Worm (Caenorhabditis elegans) whole organism, L1 larva: ENCODE results near the gene nhr-267.
A peak's percentile ranks its signal among the peaks of the same experiment; 100 is the strongest.
"Not testable (repeated sequence)": the region's sequence is repeated elsewhere in the genome, so short reads cannot be mapped to it uniquely, and the experiment has no call there.

ENCODE experiments used
- C16A3.4 ChIP-seq: fragments of 150-350 bp; optimal IDR thresholded peaks from 2 replicates; lab custom pipeline; 2014; ENCODE audit warnings: missing biosample characterization, missing genetic modification characterization
- Y116A8C.19 ChIP-seq: sonication (generic microtip); optimal IDR thresholded peaks from 2 replicates; lab custom pipeline; 2016; ENCODE audit warnings: missing compliant biosample characterization, missing genetic modification characterization, borderline replicate concordance
- alr-1 ChIP-seq: fragments of 200-800 bp; sonication (Bioruptor generic); optimal IDR thresholded peaks from 2 replicates; lab custom pipeline; 2018; ENCODE audit warnings: borderline replicate concordance, mild to moderate bottlenecking, missing genetic modification characterization, missing compliant biosample characterization
- aly-2 ChIP-seq: fragments of 150-350 bp; optimal IDR thresholded peaks from 2 replicates; lab custom pipeline; 2014; ENCODE audit warnings: missing biosample characterization, missing genetic modification characterization
- ama-1 ChIP-seq: fragments of 150-350 bp; optimal IDR thresholded peaks from 2 replicates; lab custom pipeline; 2014
- blmp-1 ChIP-seq: fragments of 150-350 bp; optimal IDR thresholded peaks from 2 replicates; lab custom pipeline; 2014; ENCODE audit warnings: missing biosample characterization, missing genetic modification characterization
- ceh-88 ChIP-seq: fragments of 200-800 bp; sonication (Bioruptor generic); IDR thresholded peaks from 2 replicates; pipeline ENCODE4 v1.3.6; 2022; ENCODE audit warnings: missing genetic modification characterization, missing compliant biosample characterization
- ceh-90 ChIP-seq: sonication (generic microtip); optimal IDR thresholded peaks from 2 replicates; lab custom pipeline; 2016; ENCODE audit warnings: missing genetic modification characterization, missing compliant biosample characterization
- efl-1 ChIP-seq, 4 experiments: fragments of 150-350 bp; optimal IDR thresholded peaks in 3 of 4; peaks in 1 of 4; 1 replicate in 1 of 4; 2 replicates in 3 of 4; lab custom pipeline; 2014; ENCODE audit warnings: missing biosample characterization in 2 of 4, missing genetic modification characterization in 2 of 4, missing genetic modification reagents in 2 of 4
- efl-3 ChIP-seq: fragments of 200-800 bp; sonication (Bioruptor generic); optimal IDR thresholded peaks from 2 replicates; lab custom pipeline; 2018; ENCODE audit warnings: mild to moderate bottlenecking, missing genetic modification characterization, missing compliant biosample characterization
- fkh-4 ChIP-seq: sonication (generic microtip); optimal IDR thresholded peaks from 2 replicates; lab custom pipeline; 2016; ENCODE audit warnings: missing compliant biosample characterization, missing genetic modification characterization, borderline replicate concordance
- hlh-4 ChIP-seq: sonication (generic microtip); optimal IDR thresholded peaks from 2 replicates; lab custom pipeline; 2016; ENCODE audit warnings: mild to moderate bottlenecking, missing genetic modification characterization, missing compliant biosample characterization
- irx-1 ChIP-seq: sonication (generic microtip); optimal IDR thresholded peaks from 2 replicates; lab custom pipeline; 2016; ENCODE audit warnings: missing genetic modification characterization, missing compliant biosample characterization
- isw-1 ChIP-seq: fragments of 200-800 bp; sonication (Bioruptor generic); IDR thresholded peaks from 2 replicates; pipeline ENCODE4 v1.3.6; 2022; ENCODE audit warnings: missing genetic modification characterization, missing compliant biosample characterization
- jun-1 ChIP-seq: fragments of 150-350 bp; optimal IDR thresholded peaks from 2 replicates; lab custom pipeline; 2014; ENCODE audit warnings: missing biosample characterization, missing genetic modification reagents, missing genetic modification characterization
- lin-13 ChIP-seq: fragments of 150-350 bp; optimal IDR thresholded peaks from 2 replicates; lab custom pipeline; 2014; ENCODE audit warnings: missing biosample characterization, missing genetic modification reagents, missing genetic modification characterization
- lin-35 ChIP-seq, 2 experiments: fragments of 150-350 bp; optimal IDR thresholded peaks; 2 replicates each; lab custom pipeline; 2014; ENCODE audit warnings: missing biosample characterization in 2 of 2, missing genetic modification characterization in 2 of 2, missing genetic modification reagents in 2 of 2
- lir-3 ChIP-seq: sonication (generic microtip); optimal IDR thresholded peaks from 2 replicates; lab custom pipeline; 2016; ENCODE audit warnings: mild to moderate bottlenecking, missing genetic modification characterization, moderate library complexity, missing compliant biosample characterization; ENCODE audit not compliant: poor library complexity
- mef-2 ChIP-seq: fragments of 150-350 bp; optimal IDR thresholded peaks from 2 replicates; lab custom pipeline; 2014; ENCODE audit warnings: missing biosample characterization, missing genetic modification characterization
- mep-1 ChIP-seq: fragments of 150-350 bp; optimal IDR thresholded peaks from 2 replicates; lab custom pipeline; 2014; ENCODE audit warnings: missing biosample characterization, missing genetic modification characterization
- nhr-12 ChIP-seq: sonication (generic microtip); optimal IDR thresholded peaks from 2 replicates; lab custom pipeline; 2017; ENCODE audit warnings: missing biosample characterization, missing genetic modification characterization
- nhr-237 ChIP-seq: fragments of 150-350 bp; optimal IDR thresholded peaks from 2 replicates; lab custom pipeline; 2014; ENCODE audit warnings: missing biosample characterization, missing genetic modification characterization
- nhr-76 ChIP-seq: sonication (generic microtip); optimal IDR thresholded peaks from 2 replicates; lab custom pipeline; 2017; ENCODE audit warnings: missing biosample characterization, missing genetic modification characterization
- nhr-77 ChIP-seq: fragments of 150-350 bp; optimal IDR thresholded peaks from 2 replicates; lab custom pipeline; 2014; ENCODE audit warnings: missing biosample characterization, missing genetic modification characterization
- pqm-1 ChIP-seq: sonication (generic microtip); optimal IDR thresholded peaks from 3 replicates; lab custom pipeline; 2017; ENCODE audit warnings: missing biosample characterization, missing genetic modification characterization
- sox-4 ChIP-seq: sonication (generic microtip); optimal IDR thresholded peaks from 2 replicates; lab custom pipeline; 2016; ENCODE audit warnings: missing genetic modification characterization, missing compliant biosample characterization
- sup-37 ChIP-seq: fragments of 200-800 bp; sonication (Bioruptor generic); optimal IDR thresholded peaks from 2 replicates; lab custom pipeline; 2018; ENCODE audit warnings: mild to moderate bottlenecking, missing genetic modification characterization, missing compliant biosample characterization
- swsn-7 ChIP-seq: sonication (generic microtip); optimal IDR thresholded peaks from 2 replicates; lab custom pipeline; 2016; ENCODE audit warnings: missing genetic modification characterization, missing compliant biosample characterization
- tlp-1 ChIP-seq: fragments of 150-350 bp; optimal IDR thresholded peaks from 2 replicates; lab custom pipeline; 2014; ENCODE audit warnings: missing biosample characterization, missing genetic modification characterization
- unc-62 ChIP-seq: fragments of 150-350 bp; optimal IDR thresholded peaks from 2 replicates; lab custom pipeline; 2014; ENCODE audit warnings: missing biosample characterization, missing genetic modification reagents, missing genetic modification characterization
- vab-15 ChIP-seq: sonication (generic microtip); optimal IDR thresholded peaks from 2 replicates; lab custom pipeline; 2017; ENCODE audit warnings: missing genotype, mild to moderate bottlenecking, missing genetic modification characterization, missing compliant biosample characterization
- zag-1 ChIP-seq: fragments of 150-350 bp; optimal IDR thresholded peaks from 2 replicates; lab custom pipeline; 2014; ENCODE audit warnings: missing biosample characterization, missing genetic modification characterization
- zip-4 ChIP-seq: fragments of 200-800 bp; sonication (Bioruptor generic); optimal IDR thresholded peaks from 2 replicates; lab custom pipeline; 2018; ENCODE audit warnings: mild to moderate bottlenecking, missing genetic modification characterization, moderate library complexity, missing compliant biosample characterization
- ztf-4 ChIP-seq: fragments of 150-350 bp; optimal IDR thresholded peaks from 2 replicates; lab custom pipeline; 2014; ENCODE audit warnings: missing biosample characterization, missing genetic modification characterization

The nhr-267 gene

DNA sequence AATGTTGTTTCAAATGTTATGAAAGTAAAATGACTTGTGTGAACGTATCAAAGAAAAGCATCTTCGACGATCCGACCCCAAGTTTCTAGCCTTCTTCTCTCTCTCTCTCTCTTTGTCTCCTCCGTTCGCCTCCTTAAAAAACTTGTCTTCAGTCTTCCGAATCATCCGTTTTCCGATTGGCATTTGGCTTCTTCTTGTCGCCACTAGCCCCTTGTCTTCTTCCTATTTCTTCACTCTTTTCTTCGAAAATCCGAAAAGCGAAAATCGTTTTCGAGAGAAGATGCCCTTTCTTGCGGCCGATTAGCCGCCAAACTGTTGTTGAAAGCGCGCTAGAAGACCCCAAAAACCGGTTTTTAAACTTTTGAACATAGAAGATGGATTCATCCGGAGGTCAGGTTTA, 27.7 kb downstream of the nhr-267 start:
- TF ChIP-seq ama-1 (lab: Kevin White, UChicago) (peak; percentile 11), jun-1 (tag; lab: Kevin White, UChicago) (no peak), hlh-4 (tag; lab: Kevin White, UChicago) (no peak), unc-62 (GFP tag; lab: Kevin White, UChicago) (no peak), alr-1 (tag; lab: Kevin White, UChicago) (no peak), blmp-1 (tag; lab: Kevin White, UChicago) (peak; percentile 93), mep-1 (no peak), nhr-76 (tag; lab: Kevin White, UChicago) (no peak), nhr-77 (tag; lab: Kevin White, UChicago) (no peak), zip-4 (GFP tag; lab: Kevin White, UChicago) (no peak)

DNA sequence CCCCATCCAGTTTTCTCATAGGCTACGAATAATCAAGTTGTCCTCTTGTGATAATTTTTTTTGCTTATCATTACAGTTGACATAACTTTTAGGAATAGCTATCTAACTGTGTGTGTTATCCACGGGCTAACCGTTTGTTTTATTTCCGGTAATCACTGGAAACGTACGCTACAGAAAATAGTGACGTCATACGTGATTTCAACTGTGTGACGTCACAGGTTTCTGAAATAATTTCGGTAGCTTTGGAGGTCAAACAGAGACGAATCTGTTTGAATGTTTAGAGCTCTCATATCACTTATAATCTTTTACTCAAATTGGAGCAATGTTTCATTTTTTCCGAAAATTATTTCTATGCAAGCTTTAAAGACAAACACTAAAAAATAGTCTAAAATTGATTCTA, 29.3 kb downstream of the nhr-267 start:
- TF ChIP-seq isw-1 (GFP tag; lab: Robert Waterston, UW) (no peak), aly-2 (tag; lab: Kevin White, UChicago) (no peak), lin-35 (GFP tag; optimal IDR thresholded peaks at IDR 0.05; lab: Kevin White, UChicago) (no peak), unc-62 (GFP tag; lab: Kevin White, UChicago) (no peak), ztf-4 (no peak), mef-2 (tag; lab: Kevin White, UChicago) (no peak), lin-13 (GFP tag; lab: Kevin White, UChicago) (no peak), ceh-88 (GFP tag; lab: Robert Waterston, UW) (no peak), pqm-1 (tag; lab: Kevin White, UChicago) (no peak), blmp-1 (tag; lab: Kevin White, UChicago) (no peak)

DNA sequence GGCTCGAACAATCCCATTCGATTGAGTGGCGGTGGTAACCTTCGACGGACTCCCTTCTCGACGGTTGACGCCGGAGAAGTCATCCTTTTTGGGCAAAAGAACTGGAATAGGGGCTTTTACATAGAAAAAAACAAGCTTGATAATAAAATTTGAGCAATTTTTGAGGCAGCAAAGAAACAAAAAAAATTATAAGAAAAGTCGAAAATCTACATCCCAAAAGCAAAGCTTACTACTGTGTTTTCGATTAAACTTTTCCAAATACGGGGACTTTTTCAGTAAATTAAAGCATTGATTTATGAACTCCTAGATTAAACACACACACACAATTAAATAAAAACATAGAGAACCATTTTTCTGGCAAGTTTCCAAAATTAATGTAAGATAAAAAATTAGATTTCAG, 30.2 kb downstream of the nhr-267 start, which contains the start of gene Y11D7A.9:
Y11D7A.9 (minus strand) TSS at position 101 of the 400 bp plus-strand sequence.
- TF ChIP-seq efl-3 (GFP tag; lab: Kevin White, UChicago) = no peak
- TF ChIP-seq ceh-88 (GFP tag; lab: Robert Waterston, UW) = no peak
- TF ChIP-seq ceh-90 = no peak
- TF ChIP-seq tlp-1 (tag; lab: Kevin White, UChicago) = no peak
- TF ChIP-seq nhr-237 (tag; lab: Kevin White, UChicago) = no peak
- TF ChIP-seq nhr-12 (tag; lab: Kevin White, UChicago) = no peak
- TF ChIP-seq zag-1 (tag; lab: Kevin White, UChicago) = no peak
- no peak for TF ChIP-seq lir-3 (tag; lab: Kevin White, UChicago)
- no peak for TF ChIP-seq swsn-7
- no peak for TF ChIP-seq C16A3.4
- TF ChIP-seq aly-2 (tag; lab: Kevin White, UChicago) = no peak
- no peak for TF ChIP-seq sup-37 (GFP tag; lab: Kevin White, UChicago)

DNA sequence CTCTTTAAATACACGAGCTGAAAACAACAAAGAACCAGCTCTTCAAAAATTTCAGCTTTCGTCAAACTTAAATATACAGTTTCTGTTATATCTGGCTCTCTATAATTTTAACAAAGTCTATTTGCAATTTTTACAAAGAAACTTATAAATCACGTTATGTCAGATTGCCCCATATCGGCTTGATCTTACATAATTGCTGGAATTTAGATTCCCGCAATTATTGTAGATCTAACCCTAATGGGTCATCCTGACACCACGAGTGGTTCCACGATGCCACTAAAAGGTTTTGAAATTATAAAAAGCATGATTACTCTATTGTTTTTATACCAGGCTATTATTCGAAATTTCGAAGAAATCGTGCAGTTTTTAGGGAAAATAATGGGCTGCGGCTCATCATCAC, 35.1 kb downstream of the nhr-267 start, which contains the start of gene Y11D7A.8:
Y11D7A.8 (plus strand) TSS at position 301 of the 400 bp plus-strand sequence.
- TF ChIP-seq efl-1 (optimal IDR thresholded peaks at IDR 0.05; lab: Kevin White, UChicago) (no peak), efl-1 (GFP tag; optimal IDR thresholded peaks at IDR 0.05 in 1 of 2; lab: Kevin White, UChicago) (peak in 1 of 2 experiments; percentile 83), irx-1 (tag; lab: Kevin White, UChicago) (no peak), vab-15 (tag; lab: Kevin White, UChicago) (no peak)

DNA sequence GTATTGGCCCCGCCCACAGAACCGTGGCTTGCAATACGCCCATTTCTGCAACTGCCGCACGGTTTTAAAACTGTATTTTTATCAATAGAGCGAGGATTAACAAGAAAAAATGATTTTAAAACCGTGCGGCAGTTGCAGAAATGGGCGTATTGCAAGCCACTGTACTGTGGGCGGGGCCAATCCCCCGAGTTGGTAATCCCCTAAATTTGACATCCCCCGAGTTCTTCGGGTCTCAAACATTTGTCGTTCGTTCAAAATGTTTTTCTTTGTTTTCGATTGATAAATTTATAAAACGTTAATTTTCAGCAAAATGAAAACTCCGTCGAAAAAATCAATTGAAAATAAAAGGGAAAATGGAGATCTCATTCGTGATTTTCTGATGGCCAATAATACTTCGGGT, 37.0 kb downstream of the nhr-267 start, which contains the start of gene Y11D7A.7:
Y11D7A.7 (plus strand) TSS at position 301 of the 400 bp plus-strand sequence.
- TF ChIP-seq sox-4; fkh-4 (tag; lab: Kevin White, UChicago); Y116A8C.19: not testable (repeated sequence)
